Worm (Caenorhabditis elegans): ENCODE results near the gene C18B2.2.

ce11 chrX:3655972-3656371, 32.7 kb downstream of the C18B2.2 start, which contains the start of gene R11G1.7:
- TF ChIP-seq ama-1 (optimal IDR thresholded peaks at IDR 0.05) (no peak), sea-1 (GFP tag; conservative IDR thresholded peaks at IDR 0.05) (no peak), tra-4 (tag; optimal IDR thresholded peaks at IDR 0.05) (no peak), ceh-13 (GFP tag; optimal IDR thresholded peaks at IDR 0.05) (no peak), flt-1 (GFP tag; IDR thresholded peaks at IDR 0.05) (no peak), ceh-36 (tag; optimal IDR thresholded peaks at IDR 0.05) (no peak), tbx-37 (GFP tag; conservative IDR thresholded peaks at IDR 0.05) (no peak), pes-1 (GFP tag; IDR thresholded peaks at IDR 0.05) (no peak), hnd-1 (tag; optimal IDR thresholded peaks at IDR 0.05) (no peak), tbx-11 (GFP tag; IDR thresholded peaks at IDR 0.05) (no peak), hmg-4 (GFP tag; optimal IDR thresholded peaks at IDR 0.05) (no peak), ets-7 (tag; optimal IDR thresholded peaks at IDR 0.05) (no peak)
